Worm (Caenorhabditis elegans): ENCODE results near the gene nhr-47.

DNA sequence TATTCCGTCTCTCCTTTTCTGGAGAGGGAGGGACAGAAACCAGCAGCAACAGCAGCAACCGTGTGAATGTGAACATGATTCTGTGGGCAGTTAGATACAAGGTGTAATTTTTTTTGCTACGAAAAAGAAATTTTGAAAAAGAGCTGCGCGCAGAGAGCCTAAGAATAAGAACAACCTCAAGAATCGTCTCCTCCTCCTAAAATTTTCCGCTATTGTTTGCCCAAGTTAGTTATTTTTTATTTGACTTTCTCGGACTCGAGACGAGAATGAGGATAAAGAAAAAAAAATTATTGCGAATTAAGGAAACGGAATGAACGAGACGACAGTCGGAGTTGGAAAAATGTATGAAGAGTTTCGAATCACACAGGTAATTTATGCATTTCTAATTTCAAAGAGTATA is 53.5 kb downstream of the nhr-47 start, which contains the start of gene glb-5:
- TF ChIP-seq alr-1 (tag; optimal IDR thresholded peaks at IDR 0.05), result no peak
- no peak for TF ChIP-seq ama-1 (optimal IDR thresholded peaks at IDR 0.05)
- no peak for TF ChIP-seq ztf-11 (tag; optimal IDR thresholded peaks at IDR 0.05)
- no peak for TF ChIP-seq skn-1 (tag; optimal IDR thresholded peaks at IDR 0.05)
- no peak for TF ChIP-seq mab-5 (tag; optimal IDR thresholded peaks at IDR 0.05)
- TF ChIP-seq unc-62 (GFP tag; optimal IDR thresholded peaks at IDR 0.05), result no peak

All from whole organism, L2 larva.